Worm (Caenorhabditis elegans) whole organism, L4/young adult: ENCODE data around the gene F41B5.12.

Source experiments
- W03F9.2 ChIP-seq: fragments of 150-350 bp; optimal IDR thresholded peaks from 2 replicates; lab custom pipeline; 2014; ENCODE audit warnings: missing biosample characterization, missing genetic modification characterization
- dao-5 ChIP-seq: sonication (generic microtip); optimal IDR thresholded peaks from 2 replicates; lab custom pipeline; 2016; ENCODE audit warnings: missing genotype, missing genetic modification characterization, moderate library complexity, missing compliant biosample characterization
- him-1 ChIP-seq: sonication (generic microtip); optimal IDR thresholded peaks from 2 replicates; lab custom pipeline; 2016; ENCODE audit warnings: missing genotype, missing genetic modification reagents, missing genetic modification characterization, missing compliant biosample characterization

ce11 chrV:2274253-2274892 is 13.6 kb downstream of the F41B5.12 start, which contains the start of the genes Y5H2A.4 and abu-4:
- TF ChIP-seq him-1 (tag; lab: Kevin White, UChicago) (no peak), W03F9.2 (tag; lab: Kevin White, UChicago) (no peak), dao-5 (tag; lab: Kevin White, UChicago) (no peak)
